Worm (Caenorhabditis elegans) whole organism, L1 larva: ENCODE results near the gene nipi-4.

Experiments used
- Y116A8C.19 ChIP-seq: sonication (generic microtip); optimal IDR thresholded peaks from 2 replicates; lab custom pipeline; 2016; ENCODE audit warnings: missing compliant biosample characterization, missing genetic modification characterization, borderline replicate concordance
- alr-1 ChIP-seq: fragments of 200-800 bp; sonication (Bioruptor generic); optimal IDR thresholded peaks from 2 replicates; lab custom pipeline; 2018; ENCODE audit warnings: borderline replicate concordance, mild to moderate bottlenecking, missing genetic modification characterization, missing compliant biosample characterization
- aly-2 ChIP-seq: fragments of 150-350 bp; optimal IDR thresholded peaks from 2 replicates; lab custom pipeline; 2014; ENCODE audit warnings: missing biosample characterization, missing genetic modification characterization
- blmp-1 ChIP-seq: fragments of 150-350 bp; optimal IDR thresholded peaks from 2 replicates; lab custom pipeline; 2014; ENCODE audit warnings: missing biosample characterization, missing genetic modification characterization
- efl-1 ChIP-seq, 4 experiments: fragments of 150-350 bp; optimal IDR thresholded peaks in 3 of 4; peaks in 1 of 4; 1 replicate in 1 of 4; 2 replicates in 3 of 4; lab custom pipeline; 2014; ENCODE audit warnings: missing biosample characterization in 2 of 4, missing genetic modification characterization in 2 of 4, missing genetic modification reagents in 2 of 4
- lin-39 ChIP-seq: fragments of 150-350 bp; optimal IDR thresholded peaks from 2 replicates; lab custom pipeline; 2014; ENCODE audit warnings: missing biosample characterization, missing genetic modification reagents, missing genetic modification characterization
- lsy-2 ChIP-seq, 2 experiments: fragments of 150-350 bp; optimal IDR thresholded peaks; 2 replicates each; lab custom pipeline; 2014; ENCODE audit warnings: missing biosample characterization in 2 of 2, missing genetic modification characterization in 2 of 2
- nhr-11 ChIP-seq: fragments of 150-350 bp; optimal IDR thresholded peaks from 2 replicates; lab custom pipeline; 2014; ENCODE audit warnings: missing biosample characterization, missing genetic modification characterization
- nhr-12 ChIP-seq: sonication (generic microtip); optimal IDR thresholded peaks from 2 replicates; lab custom pipeline; 2017; ENCODE audit warnings: missing biosample characterization, missing genetic modification characterization
- nhr-237 ChIP-seq: fragments of 150-350 bp; optimal IDR thresholded peaks from 2 replicates; lab custom pipeline; 2014; ENCODE audit warnings: missing biosample characterization, missing genetic modification characterization
- nhr-28 ChIP-seq: fragments of 150-350 bp; optimal IDR thresholded peaks from 2 replicates; lab custom pipeline; 2014; ENCODE audit warnings: missing biosample characterization, missing genetic modification characterization
- snpc-4 ChIP-seq: fragments of 150-350 bp; optimal IDR thresholded peaks from 2 replicates; lab custom pipeline; 2014; ENCODE audit warnings: missing biosample characterization, missing genetic modification characterization

DNA sequence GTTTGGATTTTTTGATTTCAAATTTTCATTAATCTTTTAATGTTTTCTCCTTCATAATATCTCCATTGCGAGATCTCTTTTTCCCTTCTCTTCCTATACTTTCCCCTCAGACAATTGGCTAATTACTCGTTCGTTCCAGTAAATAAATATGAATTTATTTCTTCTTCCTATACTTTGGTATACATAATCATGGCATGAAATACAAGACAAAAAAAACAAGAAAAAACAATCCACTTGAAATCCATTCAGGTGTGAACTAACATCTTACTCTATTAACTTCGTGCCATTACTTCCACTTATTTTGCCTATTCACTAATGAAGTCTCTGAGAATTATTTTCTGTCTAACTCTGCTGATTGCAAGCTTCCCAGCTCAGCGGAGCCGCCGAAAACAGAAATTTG lies 28.4 kb downstream of the nipi-4 start, which contains the start of gene grd-8:
- no peak for TF ChIP-seq efl-1 (optimal IDR thresholded peaks at IDR 0.05; lab: Kevin White, UChicago)
- no peak for TF ChIP-seq efl-1 (GFP tag; optimal IDR thresholded peaks at IDR 0.05 in 1 of 2; lab: Kevin White, UChicago)
- no peak for TF ChIP-seq snpc-4 (tag; lab: Kevin White, UChicago)
- TF ChIP-seq nhr-11 (tag; lab: Kevin White, UChicago) = no peak
- no peak for TF ChIP-seq alr-1 (tag; lab: Kevin White, UChicago)
- TF ChIP-seq lin-39 (tag; lab: Kevin White, UChicago) = no peak
- TF ChIP-seq nhr-12 (tag; lab: Kevin White, UChicago) = no peak
- TF ChIP-seq Y116A8C.19 (tag; lab: Kevin White, UChicago) = no peak
- TF ChIP-seq aly-2 = no peak
- TF ChIP-seq nhr-237 = no peak
- no peak for TF ChIP-seq blmp-1
- TF ChIP-seq nhr-28 (tag; lab: Kevin White, UChicago) = no peak
- TF ChIP-seq lsy-2 (tag; optimal IDR thresholded peaks at IDR 0.05; lab: Kevin White, UChicago) = no peak
